Fruit fly (Drosophila melanogaster) whole organism, larva: ENCODE data around the gene CG8757.

Experiments used
- noc ChIP-seq: fragments of 200-800 bp; sonication (Bioruptor generic); optimal IDR thresholded peaks from 3 replicates; lab custom pipeline; 2019; ENCODE audit warnings: missing biosample characterization, mild to moderate bottlenecking, missing genetic modification characterization, moderate library complexity

Gene CG8757

DNA sequence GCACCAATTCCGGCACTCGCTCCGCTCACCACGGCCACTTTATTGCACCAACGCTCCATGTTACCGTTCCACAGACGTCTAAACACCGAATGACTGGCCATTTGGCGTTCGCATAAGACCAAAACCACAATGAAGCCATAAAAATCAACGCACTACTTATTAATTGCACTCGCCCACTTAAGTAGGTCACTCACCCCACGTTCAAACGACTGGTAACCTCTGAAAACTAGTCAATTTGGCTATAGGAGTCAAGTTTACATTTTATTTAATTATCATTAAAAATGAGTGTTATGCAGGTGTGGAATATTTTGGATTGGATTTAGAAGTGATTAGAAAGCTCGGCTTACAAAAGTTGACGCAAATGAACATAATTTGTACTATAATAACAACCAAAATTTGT is at the start of gene CG8757:
TSS of gene CG8757 (minus strand) at position 101 of the 400 bp plus-strand sequence.
- no peak for TF ChIP-seq noc (tag; lab: Kevin White, UChicago)

DNA sequence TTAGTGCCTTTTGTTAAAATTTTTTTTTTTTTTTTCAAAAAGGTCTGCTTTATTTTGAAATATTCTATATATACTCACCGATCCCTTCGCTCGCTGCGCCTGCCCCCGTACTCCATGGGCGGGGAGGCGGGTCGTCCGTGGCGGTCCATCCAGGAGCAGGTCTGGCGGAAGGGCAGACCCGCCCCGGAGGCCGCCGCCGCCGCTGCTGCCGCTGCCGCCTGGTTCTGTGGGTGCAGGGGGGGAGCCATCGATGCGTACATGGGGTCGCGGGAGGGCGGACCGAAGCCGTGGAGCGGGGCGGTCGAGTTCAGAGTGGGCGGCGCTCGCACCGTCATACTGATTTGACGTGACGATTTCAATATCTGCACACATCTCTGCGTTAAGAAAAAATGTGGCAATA is 45.1 kb upstream of the CG8757 start:
- TF ChIP-seq noc (tag; lab: Kevin White, UChicago): no peak

DNA sequence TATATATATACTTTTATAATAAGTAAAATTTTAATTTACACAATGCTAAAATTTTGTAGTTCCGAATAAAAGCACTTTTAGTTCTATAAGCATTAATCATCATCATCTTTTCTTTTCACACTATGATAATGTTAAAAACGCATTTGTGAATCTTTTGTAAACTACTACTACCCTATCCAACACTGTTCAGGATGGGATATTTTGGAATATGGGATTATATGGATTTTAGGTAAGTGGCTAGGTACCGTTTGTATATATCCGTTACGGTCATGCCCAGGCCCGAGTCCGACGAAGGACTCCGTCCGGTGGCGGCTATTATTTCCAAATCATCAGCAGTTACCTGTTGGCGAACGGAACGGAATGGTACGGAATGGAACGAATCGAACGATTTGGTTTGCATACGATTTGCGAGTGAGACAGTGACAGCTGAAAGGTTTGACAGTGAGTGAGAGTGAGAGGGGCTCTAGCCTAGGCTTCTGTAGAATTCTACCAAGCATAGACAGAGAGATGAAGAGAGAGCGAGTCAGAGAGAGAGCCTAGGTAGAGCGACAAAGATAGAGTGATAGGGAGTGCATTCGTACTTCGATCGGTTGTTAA is 42.5 kb upstream of the CG8757 start:
- no peak for TF ChIP-seq noc (tag; lab: Kevin White, UChicago)

DNA sequence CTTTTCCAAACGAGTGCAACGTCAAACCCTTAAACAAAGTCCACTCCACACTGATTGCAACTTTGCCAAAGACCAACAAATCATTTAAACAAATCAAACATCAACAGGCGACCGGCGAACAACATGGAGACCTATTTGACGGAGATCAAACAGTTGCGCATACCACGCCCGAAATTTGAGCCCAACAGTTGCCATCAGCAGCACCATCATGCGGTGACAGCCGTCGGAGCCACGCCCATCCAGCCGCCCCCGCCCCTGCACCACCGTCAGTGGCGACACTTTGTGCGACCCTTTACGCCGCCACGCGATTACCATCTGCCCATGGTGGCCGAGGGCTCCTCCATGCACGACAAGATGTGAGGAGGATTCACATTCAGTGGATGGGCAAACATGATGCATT is 40.5 kb upstream of the CG8757 start:
- TF ChIP-seq noc (tag; lab: Kevin White, UChicago): no peak

DNA sequence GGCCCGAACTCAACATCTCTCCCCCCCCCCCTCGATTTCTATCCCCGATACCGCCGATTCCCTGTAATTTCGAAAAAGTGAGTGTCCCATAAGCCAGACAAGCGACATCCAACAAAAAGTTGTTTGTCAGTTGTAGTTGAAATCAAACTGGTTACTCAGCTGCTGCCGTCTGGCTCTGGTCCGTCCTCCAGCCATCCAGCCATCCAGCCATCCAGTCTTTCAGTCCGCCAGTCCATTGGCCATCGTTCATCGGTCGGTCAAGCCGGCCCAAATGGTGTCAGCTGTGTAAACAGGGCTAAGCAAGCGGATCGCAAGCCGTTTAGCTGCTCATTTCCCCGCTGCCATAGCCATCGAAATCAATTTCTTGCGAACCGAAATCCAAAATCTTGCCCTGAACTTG is 39.5 kb upstream of the CG8757 start:
- TF ChIP-seq noc (tag; lab: Kevin White, UChicago): no peak

DNA sequence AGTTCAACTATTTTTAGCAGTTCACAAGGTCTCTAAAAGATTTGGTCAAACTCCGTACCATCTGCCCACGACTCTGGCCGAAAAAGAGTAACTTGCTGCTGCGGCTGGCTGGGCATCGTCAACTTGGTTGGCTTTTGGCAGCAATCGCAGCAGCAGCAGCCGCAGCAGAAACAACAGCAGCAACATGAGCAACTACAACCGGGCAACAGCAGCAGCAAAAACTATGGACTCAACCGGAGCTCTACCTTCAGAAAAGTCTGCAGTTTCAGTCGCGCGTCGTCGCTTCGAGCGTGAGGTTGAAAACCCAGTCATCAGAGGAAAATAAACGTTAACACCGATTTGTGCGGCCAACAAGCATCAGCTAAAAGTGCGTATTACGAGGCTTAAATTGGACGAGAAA is 36.7 kb upstream of the CG8757 start, which contains the start of gene CG13737:
TSS of gene CG13737 (plus strand) at position 266 of the 400 bp plus-strand sequence.
- TF ChIP-seq noc (tag; lab: Kevin White, UChicago): no peak

DNA sequence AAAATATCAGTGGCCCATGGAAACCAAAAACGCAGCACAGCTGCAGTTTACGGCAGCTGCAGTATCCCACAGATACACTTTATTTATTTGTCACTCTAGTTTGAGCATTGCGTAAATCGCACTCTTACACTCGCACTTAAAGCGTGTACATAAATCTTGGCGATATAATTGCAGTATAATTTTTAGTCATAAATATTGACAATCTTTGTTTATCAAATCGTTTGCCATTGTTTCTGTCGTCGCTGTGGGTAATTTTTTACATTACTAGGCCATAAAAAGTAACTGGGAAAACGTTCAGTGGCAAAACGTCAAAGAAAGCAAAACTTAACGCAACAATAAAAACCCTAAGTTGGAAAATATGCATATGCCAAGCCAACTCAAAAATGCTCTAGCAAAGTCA is 35.9 kb upstream of the CG8757 start:
- no peak for TF ChIP-seq noc (tag; lab: Kevin White, UChicago)

DNA sequence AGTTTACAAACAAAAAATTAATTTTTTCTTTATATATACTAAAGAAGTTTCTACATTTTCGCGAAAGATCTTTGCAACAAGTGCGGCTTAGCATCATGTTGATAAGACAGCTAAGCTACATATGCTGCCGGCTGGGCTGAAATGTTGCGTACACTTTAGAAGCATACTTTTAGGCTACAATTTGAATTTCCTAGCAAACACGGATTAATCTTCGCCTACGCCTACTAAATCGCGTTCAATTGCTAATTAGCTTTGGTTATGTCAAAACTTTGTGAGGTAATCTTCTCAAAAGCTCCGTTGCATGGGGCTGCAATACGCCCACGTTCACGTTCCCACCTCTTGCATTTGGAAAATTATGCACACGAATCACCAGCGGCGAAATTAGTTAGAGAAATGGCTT is 34.9 kb upstream of the CG8757 start:
- no peak for TF ChIP-seq noc (tag; lab: Kevin White, UChicago)

DNA sequence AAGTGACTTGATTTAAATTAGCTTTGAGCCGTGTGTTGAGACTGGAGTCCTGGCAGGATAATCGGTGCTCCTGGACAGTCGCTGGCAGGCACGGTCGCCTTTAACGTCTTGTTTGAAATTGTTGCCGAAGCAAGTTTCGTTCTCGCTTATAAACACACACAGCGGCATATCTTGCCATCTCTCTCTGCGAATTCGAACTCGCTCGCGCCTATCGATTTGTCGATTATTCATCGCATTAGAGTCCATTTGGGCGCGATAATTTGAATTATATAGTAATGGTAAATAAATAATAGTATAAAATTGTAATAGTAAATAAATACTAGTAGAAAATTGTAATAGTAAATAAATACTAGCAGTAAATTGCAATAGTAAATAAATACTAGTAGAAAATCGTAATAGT is 24.7 kb upstream of the CG8757 start, which contains the start of gene CG8745:
TSS of gene CG8745 (minus strand) at position 126 of the 400 bp plus-strand sequence.
- TF ChIP-seq noc (tag; lab: Kevin White, UChicago): no peak

DNA sequence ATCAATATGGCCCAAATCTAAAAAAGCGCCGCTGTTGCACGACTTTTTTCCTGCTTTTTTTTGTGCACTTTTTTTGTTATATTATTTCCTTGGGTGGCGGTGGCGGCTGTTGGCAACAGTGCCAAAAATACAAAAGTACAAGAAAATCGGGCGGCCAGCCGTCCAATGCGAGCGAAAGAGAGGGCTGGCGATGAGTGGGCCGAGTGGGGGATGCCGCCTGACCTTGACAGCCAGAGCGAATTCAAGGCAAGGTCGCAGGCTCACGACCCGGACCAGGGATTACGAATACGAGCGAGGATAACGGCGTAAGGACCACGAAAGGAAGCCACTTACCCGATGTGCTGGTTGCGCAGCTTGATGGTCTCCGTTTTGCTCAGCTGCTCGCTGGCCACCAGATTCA is 24.2 kb upstream of the CG8757 start:
- TF ChIP-seq noc (tag; lab: Kevin White, UChicago): no peak

DNA sequence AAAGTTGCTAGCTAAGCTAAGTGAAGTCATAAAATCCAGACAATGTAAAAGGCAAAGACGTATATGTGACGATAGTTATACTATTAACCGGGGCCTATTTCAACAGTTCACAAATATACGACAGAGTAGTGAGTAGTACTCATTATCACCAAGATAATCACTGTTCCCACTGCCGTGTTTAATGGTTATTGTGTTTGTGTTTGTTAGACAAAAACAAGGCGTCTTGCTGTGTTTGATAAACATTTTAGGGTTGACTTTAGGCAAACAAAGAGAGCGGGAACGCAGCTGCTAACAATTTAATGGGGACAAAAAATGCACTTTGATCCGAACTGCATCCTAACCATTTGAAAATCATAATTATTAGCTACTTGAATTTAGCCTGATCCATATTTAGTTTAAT is 23.4 kb upstream of the CG8757 start:
- TF ChIP-seq noc (tag; lab: Kevin White, UChicago): no peak

DNA sequence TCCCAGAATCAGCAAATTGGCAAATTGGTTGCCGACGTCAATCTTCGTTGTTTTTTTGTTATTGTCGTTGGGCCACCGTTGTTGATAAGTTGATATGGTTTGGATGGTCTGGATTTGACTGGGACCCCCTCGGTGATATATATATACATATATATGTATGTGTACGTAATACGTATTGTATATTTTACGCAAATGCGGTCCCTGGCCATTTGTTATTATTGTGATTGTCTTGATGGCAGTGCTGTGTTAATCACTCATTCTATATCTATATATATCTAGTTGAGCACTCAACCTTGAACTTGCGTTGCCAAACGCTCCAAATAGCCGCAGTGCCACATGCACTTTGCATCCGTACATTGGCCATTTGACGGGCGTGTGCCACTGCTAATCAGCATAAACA is 22.5 kb upstream of the CG8757 start:
- TF ChIP-seq noc (tag; lab: Kevin White, UChicago): no peak

DNA sequence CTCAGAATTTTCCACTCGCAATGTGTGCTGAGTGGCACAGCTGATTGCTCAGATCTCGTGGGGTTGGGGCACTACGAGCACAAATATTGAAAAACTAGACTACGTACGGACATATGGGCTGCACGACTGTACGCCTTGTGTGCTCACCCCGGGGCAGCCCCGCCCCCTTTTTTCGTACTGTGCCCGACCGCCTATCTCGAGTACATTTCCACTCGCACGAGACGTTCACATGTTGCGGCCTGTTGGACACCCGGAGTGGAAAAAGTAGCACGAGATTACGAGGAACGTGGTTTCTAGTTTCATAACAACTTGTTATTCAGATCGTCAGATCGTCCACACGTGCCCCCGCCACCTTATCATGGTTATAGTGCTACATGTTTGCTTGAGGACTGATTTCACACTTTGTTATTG is 21.3 kb upstream of the CG8757 start:
- no peak for TF ChIP-seq noc (tag; lab: Kevin White, UChicago)

DNA sequence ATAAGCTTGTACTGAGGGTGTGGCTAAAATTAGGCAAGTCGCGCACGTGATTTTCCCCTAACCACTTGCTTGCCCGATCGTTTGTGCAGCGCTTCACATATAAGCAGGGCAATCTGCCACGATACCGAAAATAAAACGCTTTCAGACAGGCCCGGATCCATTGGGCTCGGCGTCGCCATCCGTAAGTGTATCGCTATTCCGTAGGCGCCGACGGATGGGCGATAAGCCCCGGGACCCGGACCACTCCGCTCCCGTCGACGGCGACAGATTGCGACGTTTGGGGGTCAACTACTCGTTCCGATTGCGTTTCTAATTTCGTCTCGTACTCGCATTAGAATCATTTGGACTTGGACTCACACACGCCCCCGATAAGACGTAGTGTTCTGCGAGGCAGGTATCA is 20.4 kb upstream of the CG8757 start:
- TF ChIP-seq noc (tag; lab: Kevin White, UChicago): peak; percentile 90

DNA sequence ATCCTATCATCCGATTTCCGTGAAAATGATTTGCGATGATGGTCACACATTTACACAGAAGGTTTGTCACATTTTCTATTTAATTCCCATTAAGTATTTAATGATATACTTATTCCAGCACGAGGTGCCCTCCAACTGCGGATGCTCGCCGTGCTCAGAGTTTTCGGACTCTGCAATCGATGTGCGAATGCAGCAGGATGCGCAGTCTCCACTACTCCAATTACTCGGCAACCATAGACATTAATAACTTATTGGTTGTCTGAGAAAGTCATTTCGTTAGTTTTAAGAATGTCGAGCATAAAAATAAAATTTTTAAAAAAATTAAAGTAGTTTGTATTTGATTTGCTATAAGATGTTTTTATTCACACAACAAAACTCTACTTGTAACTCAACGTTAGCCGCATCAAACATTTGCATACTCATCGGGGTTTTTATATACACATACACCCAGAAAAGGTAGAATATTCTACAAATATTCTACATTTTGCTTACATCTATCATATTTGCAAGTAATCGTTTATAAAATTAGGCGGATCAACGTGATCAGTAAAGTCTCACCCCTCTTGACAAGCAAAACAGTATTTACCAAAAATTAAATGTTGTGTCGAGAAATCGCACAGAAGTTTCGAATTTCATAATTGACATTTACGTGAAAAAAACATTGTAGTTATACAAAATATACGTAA is 17.8 kb upstream of the CG8757 start:
- no peak for TF ChIP-seq noc (tag; lab: Kevin White, UChicago)

DNA sequence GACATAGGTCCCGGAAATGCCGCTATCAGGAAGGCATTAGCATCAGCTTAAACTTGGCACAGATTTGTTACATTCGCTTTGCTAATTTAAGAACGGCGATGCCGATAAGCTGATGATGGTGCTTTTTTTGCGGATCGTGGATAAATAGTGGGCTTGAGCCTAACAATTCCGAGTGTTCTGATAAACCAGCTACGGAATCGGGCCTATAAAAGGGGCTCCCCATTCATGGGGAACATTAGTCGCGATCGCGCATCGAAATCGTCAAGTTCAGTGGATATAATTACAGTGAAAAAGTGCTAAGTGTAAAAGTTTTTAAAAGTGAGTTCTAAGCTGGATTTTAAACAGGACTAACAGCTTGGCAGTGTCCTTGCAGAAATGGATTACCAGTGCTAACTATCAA is 3.7 kb upstream of the CG8757 start, which contains the start of gene Hml:
TSS of gene Hml (plus strand) at position 301 of the 400 bp plus-strand sequence.
- TF ChIP-seq noc (tag; lab: Kevin White, UChicago): no peak

DNA sequence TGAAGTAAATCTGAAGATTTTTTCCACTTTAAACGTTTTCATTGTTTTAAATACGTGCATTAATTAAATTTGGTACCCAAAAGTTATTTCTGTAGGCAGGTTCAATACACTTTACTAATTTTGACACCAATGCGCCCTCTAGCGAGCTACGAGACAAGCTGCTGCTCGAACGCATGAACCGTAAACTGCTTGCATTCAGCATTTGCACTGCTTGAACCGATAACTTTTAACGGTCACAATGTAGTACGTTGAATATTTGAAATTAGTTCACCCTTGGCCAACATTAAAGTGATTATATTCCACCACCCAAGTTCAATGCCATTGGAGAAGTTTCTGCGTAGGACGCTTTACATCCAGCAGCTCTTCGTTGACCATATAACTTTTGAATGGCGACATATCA is 3.3 kb upstream of the CG8757 start:
- no peak for TF ChIP-seq noc (tag; lab: Kevin White, UChicago)
